Worm (Caenorhabditis elegans): ENCODE data around the gene Y57A10A.13.
"Not testable (repeated sequence)": the region's sequence is repeated elsewhere in the genome, so short reads cannot be mapped to it uniquely, and the experiment has no call there.

DNA sequence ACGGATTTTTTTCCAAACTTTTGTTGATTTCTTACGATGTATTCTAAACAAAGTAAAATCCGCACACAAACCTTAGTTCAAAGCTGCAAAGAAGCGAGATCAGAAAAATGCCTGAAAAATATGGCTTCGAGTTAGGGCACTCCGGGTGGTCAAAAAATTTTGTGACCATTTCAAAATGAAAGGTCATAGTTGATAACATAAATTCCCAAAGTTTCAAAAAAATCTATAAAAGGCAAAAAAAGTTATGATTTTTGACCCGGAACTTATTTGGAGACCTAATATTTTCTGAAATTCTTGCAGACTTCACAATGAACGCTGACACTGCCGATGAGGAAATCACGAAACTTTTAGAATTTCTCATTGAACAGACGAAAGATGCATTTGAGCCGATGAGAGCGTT, 20.2 kb downstream of the Y57A10A.13 start, which contains the start of gene Y57A10A.8:
- TF ChIP-seq unc-130, sox-4 (tag; optimal IDR thresholded peaks at IDR 0.05): not testable (repeated sequence)

Measured in whole organism, L1 larva.